Fruit fly (Drosophila melanogaster) whole organism, embryonic: ENCODE data around the gene Crtc.

ENCODE experiments used
- CG10274 ChIP-seq: fragments of 200-800 bp; sonication (Bioruptor generic); optimal IDR thresholded peaks from 3 replicates; lab custom pipeline; 2017; ENCODE audit warnings: missing biosample characterization, mild to moderate bottlenecking, missing genetic modification characterization
- CG12236 ChIP-seq: fragments of 200-800 bp; sonication (Bioruptor generic); optimal IDR thresholded peaks from 2 replicates; lab custom pipeline; 2016; ENCODE audit warnings: missing biosample characterization, missing genetic modification characterization
- CG12942 ChIP-seq: fragments of 200-800 bp; sonication (Bioruptor generic); optimal IDR thresholded peaks from 3 replicates; lab custom pipeline; 2016; ENCODE audit warnings: missing biosample characterization, missing genetic modification characterization
- CG16813 ChIP-seq: fragments of 200-800 bp; sonication (Bioruptor generic); IDR thresholded peaks from 3 replicates; pipeline ENCODE4 v1.3.6; 2022; ENCODE audit warnings: missing biosample characterization, missing genetic modification characterization; ENCODE audit not compliant: partially characterized antibody
- CG17829 ChIP-seq: fragments of 200-800 bp; optimal IDR thresholded peaks from 2 replicates; lab custom pipeline; 2019; ENCODE audit warnings: missing biosample characterization, mild to moderate bottlenecking, missing genetic modification characterization, moderate library complexity
- CG17912 ChIP-seq: fragments of 200-800 bp; sonication (Bioruptor generic); optimal IDR thresholded peaks from 2 replicates; lab custom pipeline; 2018; ENCODE audit warnings: missing biosample characterization, mild to moderate bottlenecking, missing genetic modification characterization
- CG18262 ChIP-seq: fragments of 200-800 bp; optimal IDR thresholded peaks from 3 replicates; lab custom pipeline; 2019; ENCODE audit warnings: missing biosample characterization, mild to moderate bottlenecking, missing genetic modification characterization, moderate library complexity
- CG18599 ChIP-seq: fragments of 200-800 bp; sonication (Bioruptor generic); optimal IDR thresholded peaks from 3 replicates; lab custom pipeline; 2017; ENCODE audit warnings: missing biosample characterization, missing genetic modification characterization, mild to moderate bottlenecking, moderate library complexity, missing genetic modification reagents
- CG4617 ChIP-seq: fragments of 200-800 bp; sonication (Bioruptor generic); optimal IDR thresholded peaks from 3 replicates; lab custom pipeline; 2016; ENCODE audit warnings: missing biosample characterization, missing genetic modification characterization, borderline replicate concordance
- CG6813 ChIP-seq: fragments of 200-800 bp; sonication (Bioruptor generic); optimal IDR thresholded peaks from 2 replicates; lab custom pipeline; 2017; ENCODE audit warnings: missing biosample characterization, missing genetic modification characterization, mild to moderate bottlenecking, moderate library complexity, missing genetic modification reagents
- Chrac-16 ChIP-seq: fragments of 200-800 bp; sonication (Bioruptor generic); optimal IDR thresholded peaks from 3 replicates; lab custom pipeline; 2016; ENCODE audit warnings: missing biosample characterization, missing genetic modification characterization
- CrebB ChIP-seq: fragments of 200-800 bp; sonication (Bioruptor generic); optimal IDR thresholded peaks from 3 replicates; lab custom pipeline; 2018; ENCODE audit warnings: missing biosample characterization, mild to moderate bottlenecking, missing genetic modification characterization
- Dref ChIP-seq: fragments of 200-800 bp; sonication (Bioruptor generic); IDR thresholded peaks from 2 replicates; pipeline ENCODE4 v1.3.6; 2022; ENCODE audit warnings: missing biosample characterization, missing genetic modification characterization
- E2f1 ChIP-seq: fragments of 200-800 bp; sonication (Bioruptor generic); IDR thresholded peaks from 2 replicates; pipeline ENCODE4 v1.3.6; 2022; ENCODE audit warnings: missing biosample characterization, missing genetic modification characterization
- Eip74EF ChIP-seq, 2 experiments: fragments of 200-800 bp in 1 of 2; fragments of >200 bp in 1 of 2; sonication (Bioruptor generic) in 1 of 2; optimal IDR thresholded peaks; 2 replicates each; lab custom pipeline; 2017 to 2019; ENCODE audit warnings: missing biosample characterization in 2 of 2, missing genetic modification characterization in 2 of 2, mild to moderate bottlenecking in 1 of 2, moderate library complexity in 1 of 2
- Elba2 ChIP-seq: fragments of 200-800 bp; sonication (Bioruptor generic); optimal IDR thresholded peaks from 3 replicates; lab custom pipeline; 2016; ENCODE audit warnings: missing biosample characterization, missing genetic modification characterization
- Fer2 ChIP-seq: fragments of 200-800 bp; sonication (Bioruptor generic); optimal IDR thresholded peaks from 2 replicates; lab custom pipeline; 2018; ENCODE audit warnings: missing biosample characterization, mild to moderate bottlenecking, missing genetic modification characterization, moderate library complexity
- Gug ChIP-seq: fragments of 200-800 bp; sonication (Bioruptor generic); IDR thresholded peaks from 4 replicates; pipeline ENCODE4 v1.3.6; 2022; ENCODE audit warnings: missing biosample characterization, missing genetic modification characterization
- Lpt ChIP-seq: fragments of >200 bp; optimal IDR thresholded peaks from 2 replicates; lab custom pipeline; 2018; ENCODE audit warnings: missing biosample characterization, missing genetic modification characterization
- NFAT ChIP-seq: fragments of 200-800 bp; sonication (Bioruptor generic); IDR thresholded peaks from 2 replicates; pipeline ENCODE4 v1.3.6; 2022; ENCODE audit warnings: missing biosample characterization, missing genetic modification characterization
- Neu2 ChIP-seq: fragments of 200-800 bp; sonication (Bioruptor generic); optimal IDR thresholded peaks from 3 replicates; lab custom pipeline; 2016; ENCODE audit warnings: missing biosample characterization, missing genetic modification characterization, borderline replicate concordance
- Poxn ChIP-seq: fragments of 200-800 bp; sonication (Bioruptor generic); IDR thresholded peaks from 2 replicates; pipeline ENCODE4 v1.3.6; 2022; ENCODE audit warnings: missing biosample characterization, missing genetic modification characterization
- Rx ChIP-seq: fragments of 200-800 bp; sonication (Bioruptor generic); IDR thresholded peaks from 2 replicates; pipeline ENCODE4 v1.3.6; 2022; ENCODE audit warnings: missing biosample characterization, missing genetic modification characterization
- Sin3A ChIP-seq: fragments of >200 bp; optimal IDR thresholded peaks from 2 replicates; lab custom pipeline; 2018
- Spps ChIP-seq: fragments of 200-800 bp; sonication (Bioruptor generic); optimal IDR thresholded peaks from 2 replicates; lab custom pipeline; 2018; ENCODE audit warnings: missing biosample characterization, mild to moderate bottlenecking, missing genetic modification characterization
- Sry-δ ChIP-seq: fragments of 200-800 bp; sonication (Bioruptor generic); optimal IDR thresholded peaks from 2 replicates; lab custom pipeline; 2016; ENCODE audit warnings: missing biosample characterization, missing genetic modification characterization
- Usf ChIP-seq: fragments of 200-800 bp; sonication (Bioruptor generic); optimal IDR thresholded peaks from 2 replicates; lab custom pipeline; 2017; ENCODE audit warnings: missing genotype, missing biosample characterization, missing genetic modification characterization
- Vsx1 ChIP-seq: fragments of 200-800 bp; sonication (Bioruptor generic); optimal IDR thresholded peaks from 2 replicates; lab custom pipeline; 2017; ENCODE audit warnings: missing biosample characterization, mild to moderate bottlenecking, missing genetic modification characterization, missing genetic modification reagents
- da ChIP-seq: fragments of 200-800 bp; sonication (Bioruptor generic); optimal IDR thresholded peaks from 2 replicates; lab custom pipeline; 2016; ENCODE audit warnings: missing biosample characterization, missing genetic modification characterization
- en ChIP-seq: fragments of 200-800 bp; sonication (Bioruptor generic); optimal IDR thresholded peaks from 2 replicates; lab custom pipeline; 2016; ENCODE audit warnings: missing biosample characterization, missing genetic modification characterization
- mam ChIP-seq: fragments of 200-800 bp; sonication (Bioruptor generic); optimal IDR thresholded peaks from 3 replicates; lab custom pipeline; 2016; ENCODE audit warnings: missing biosample characterization, missing genetic modification characterization
- mld ChIP-seq: fragments of 200-800 bp; sonication (Bioruptor generic); IDR thresholded peaks from 3 replicates; pipeline ENCODE4 v1.3.6; 2022; ENCODE audit warnings: missing biosample characterization, missing genetic modification characterization; ENCODE audit not compliant: partially characterized antibody
- onecut ChIP-seq: fragments of 200-800 bp; sonication (Bioruptor generic); IDR thresholded peaks from 2 replicates; pipeline ENCODE4 v1.3.6; 2022; ENCODE audit warnings: missing biosample characterization, missing genetic modification characterization
- pb ChIP-seq: fragments of 200-800 bp; sonication (Bioruptor generic); optimal IDR thresholded peaks from 3 replicates; lab custom pipeline; 2016; ENCODE audit warnings: missing biosample characterization, missing genetic modification characterization
- peb ChIP-seq: fragments of 200-800 bp; sonication (Bioruptor generic); IDR thresholded peaks from 2 replicates; pipeline ENCODE4 v1.3.6; 2022; ENCODE audit warnings: missing biosample characterization, missing genetic modification characterization
- phol ChIP-seq: fragments of 200-800 bp; sonication (Bioruptor generic); optimal IDR thresholded peaks from 3 replicates; lab custom pipeline; 2018; ENCODE audit warnings: missing biosample characterization, mild to moderate bottlenecking, missing genetic modification characterization, moderate library complexity
- sc ChIP-seq, 3 experiments: fragments of >200 bp in 2 of 3; fragments of 200-800 bp in 1 of 3; sonication (Bioruptor generic) in 1 of 3; optimal IDR thresholded peaks; 2 replicates in 2 of 3; 3 replicates in 1 of 3; lab custom pipeline; 2017; ENCODE audit warnings: mild to moderate bottlenecking in 1 of 3, missing biosample characterization in 1 of 3, missing genetic modification characterization in 1 of 3, missing genetic modification reagents in 1 of 3
- schlank ChIP-seq: fragments of 200-800 bp; sonication (Bioruptor generic); optimal IDR thresholded peaks from 2 replicates; lab custom pipeline; 2018; ENCODE audit warnings: missing biosample characterization, mild to moderate bottlenecking, missing genetic modification characterization
- sqz ChIP-seq: fragments of 200-800 bp; sonication (Bioruptor generic); optimal IDR thresholded peaks from 3 replicates; lab custom pipeline; 2018; ENCODE audit warnings: missing biosample characterization, mild to moderate bottlenecking, missing genetic modification characterization
- tll ChIP-seq, 2 experiments: fragments of 200-800 bp in 1 of 2; fragments of >200 bp in 1 of 2; sonication (Bioruptor generic) in 1 of 2; optimal IDR thresholded peaks; 2 replicates each; lab custom pipeline; 2017 to 2019; ENCODE audit warnings: missing biosample characterization in 2 of 2, missing genetic modification characterization in 2 of 2, mild to moderate bottlenecking in 1 of 2, moderate library complexity in 1 of 2
- trem ChIP-seq: fragments of 200-800 bp; optimal IDR thresholded peaks from 3 replicates; lab custom pipeline; 2019; ENCODE audit warnings: missing biosample characterization, mild to moderate bottlenecking, missing genetic modification characterization, moderate library complexity
- vvl ChIP-seq: fragments of 200-800 bp; sonication (Bioruptor generic); IDR thresholded peaks from 2 replicates; pipeline ENCODE4 v1.3.6; 2022; ENCODE audit warnings: missing biosample characterization, missing genetic modification characterization
- wek ChIP-seq: fragments of 200-800 bp; sonication (Bioruptor generic); optimal IDR thresholded peaks from 3 replicates; lab custom pipeline; 2018; ENCODE audit warnings: missing biosample characterization, mild to moderate bottlenecking, missing genetic modification characterization, moderate library complexity

The Crtc gene

dm6 chr3L:17655837-17656308, 13.2 kb downstream of the Crtc start (continued):
- TF ChIP-seq Eip74EF (GFP tag; optimal IDR thresholded peaks at IDR 0.05; lab: Kevin White, UChicago) (no peak), CG12236 (GFP tag; lab: Kevin White, UChicago) (no peak), pb (GFP tag; lab: Kevin White, UChicago) (no peak), trem (tag; lab: Kevin White, UChicago) (peak; percentile 4)

- no peak for TF ChIP-seq Gug (GFP tag; lab: Robert Waterston, UW)
- no peak for TF ChIP-seq CG17829 (tag; lab: Kevin White, UChicago)
- no peak for TF ChIP-seq onecut (GFP tag; lab: Robert Waterston, UW)
- TF ChIP-seq CG17912: no peak
- no peak for TF ChIP-seq en (GFP tag; lab: Kevin White, UChicago)
- no peak for TF ChIP-seq schlank (tag; lab: Kevin White, UChicago)
- no peak for TF ChIP-seq Usf (GFP tag; lab: Kevin White, UChicago)
- no peak for TF ChIP-seq Dref
- TF ChIP-seq, all 482 proteins: peak for 0
Measured at dm6 chr3L:17654668-17655050, 14.4 kb downstream of the Crtc start.

dm6 chr3L:17653701-17654667, 15.1 kb downstream of the Crtc start, which contains the start of the genes Krn, Ndfip and CG7484:
Krn (minus strand) TSS chr3L:17654280.
Ndfip (minus strand) TSS chr3L:17654280.
CG7484 (plus strand) TSS chr3L:17654617.
- TF ChIP-seq Rx (GFP tag; lab: Robert Waterston, UW): peak; percentile 73
- peak; percentile 89 for TF ChIP-seq Fer2 (tag; lab: Kevin White, UChicago)
- TF ChIP-seq sc (optimal IDR thresholded peaks at IDR 0.05; lab: Kevin White, UChicago): no peak
- peak; percentile 55 for TF ChIP-seq sc (GFP tag; optimal IDR thresholded peaks at IDR 0.05; lab: Kevin White, UChicago)
- TF ChIP-seq onecut (GFP tag; lab: Robert Waterston, UW): peak; percentile 95
- TF ChIP-seq mld: peak; percentile 82
- TF ChIP-seq CG18599 (GFP tag; lab: Kevin White, UChicago): peak; percentile 88
- TF ChIP-seq Vsx1: peak; percentile 43
- peak; percentile 85 for TF ChIP-seq mam (GFP tag; lab: Kevin White, UChicago)
- peak; percentile 98 for TF ChIP-seq Sry-δ
- 0 out of 2 replicates have a peak, but pooled peaks have one; percentile 41 for TF ChIP-seq peb (GFP tag; lab: Robert Waterston, UW)
- peak; percentile 16 for TF ChIP-seq Sin3A (lab: Kevin White, UChicago)
- TF ChIP-seq Chrac-16 (GFP tag; lab: Kevin White, UChicago): peak; percentile 91
- TF ChIP-seq CG6813: peak; percentile 8
- TF ChIP-seq wek (GFP tag; lab: Kevin White, UChicago): peak; percentile 96
- TF ChIP-seq Spps (tag; lab: Kevin White, UChicago): peak; percentile 61
- peak; percentile 84 for TF ChIP-seq NFAT (GFP tag; lab: Robert Waterston, UW)
- peak; percentile 39 for TF ChIP-seq CG10274 (GFP tag; lab: Kevin White, UChicago)
- peak; percentile 67; the same call in 1 of the 2 replicates for TF ChIP-seq Poxn
- TF ChIP-seq vvl: peak; percentile 86
- TF ChIP-seq Lpt (GFP tag; lab: Kevin White, UChicago): no peak
- peak; percentile 97 for TF ChIP-seq CG16813 (GFP tag; lab: Robert Waterston, UW)
- peak; percentile 68 for TF ChIP-seq CrebB (tag; lab: Kevin White, UChicago)
- TF ChIP-seq phol (tag; lab: Kevin White, UChicago): peak; percentile 92
- peak; percentile 43 for TF ChIP-seq Elba2 (GFP tag; lab: Kevin White, UChicago)
- no peak for TF ChIP-seq Neu2
- TF ChIP-seq tll (GFP tag; optimal IDR thresholded peaks at IDR 0.05; lab: Kevin White, UChicago): peak in 1 of 2 experiments; percentile 37
- peak; percentile 44 for TF ChIP-seq sqz (GFP tag; lab: Kevin White, UChicago)
- TF ChIP-seq Eip74EF (GFP tag; optimal IDR thresholded peaks at IDR 0.05; lab: Kevin White, UChicago): peak in 1 of 2 experiments; percentile 51
- peak; percentile 86 for TF ChIP-seq CG12942 (GFP tag; lab: Kevin White, UChicago)
- peak; percentile 22 for TF ChIP-seq da (GFP tag; lab: Kevin White, UChicago)
- peak; percentile 56 for TF ChIP-seq CG4617 (GFP tag; lab: Kevin White, UChicago)
- peak; percentile 89 for TF ChIP-seq CG18262
- TF ChIP-seq E2f1 (GFP tag; lab: Robert Waterston, UW): peak; percentile 84
